Fruit fly (Drosophila melanogaster) whole organism, embryonic: ENCODE results near the gene gish.

Experiments used
- CG10147 ChIP-seq: fragments of 200-800 bp; sonication (Bioruptor generic); optimal IDR thresholded peaks from 2 replicates; lab custom pipeline; 2019; ENCODE audit warnings: missing biosample characterization, mild to moderate bottlenecking, missing genetic modification characterization, moderate library complexity
- CG10565 ChIP-seq: fragments of 200-800 bp; sonication (Bioruptor generic); optimal IDR thresholded peaks from 3 replicates; lab custom pipeline; 2016; ENCODE audit warnings: missing biosample characterization, mild to moderate bottlenecking, missing genetic modification characterization
- CG10654 ChIP-seq: fragments of 200-800 bp; sonication (Bioruptor generic); optimal IDR thresholded peaks from 2 replicates; lab custom pipeline; 2016; ENCODE audit warnings: missing biosample characterization, missing genetic modification characterization
- CG11504 ChIP-seq: fragments of 200-800 bp; sonication (Bioruptor generic); optimal IDR thresholded peaks from 3 replicates; lab custom pipeline; 2019; ENCODE audit warnings: missing biosample characterization, mild to moderate bottlenecking, missing genetic modification characterization, moderate library complexity
- CG11560 ChIP-seq: fragments of 200-800 bp; sonication (Bioruptor generic); IDR thresholded peaks from 3 replicates; pipeline ENCODE4 v1.3.6; 2022; ENCODE audit warnings: missing biosample characterization, missing genetic modification characterization
- CG12659 ChIP-seq: fragments of 200-800 bp; sonication (Bioruptor generic); optimal IDR thresholded peaks from 3 replicates; lab custom pipeline; 2017; ENCODE audit warnings: mild to moderate bottlenecking, missing biosample characterization, missing genetic modification reagents, missing genetic modification characterization
- CG13775 ChIP-seq: fragments of 200-800 bp; sonication (Bioruptor generic); optimal IDR thresholded peaks from 3 replicates; lab custom pipeline; 2017; ENCODE audit warnings: missing biosample characterization, mild to moderate bottlenecking, missing genetic modification characterization
- CG14014 ChIP-seq: fragments of 200-800 bp; sonication (Bioruptor generic); IDR thresholded peaks from 2 replicates; pipeline ENCODE4 v1.3.6; 2022; ENCODE audit warnings: missing biosample characterization, missing genetic modification characterization
- CG14050 ChIP-seq: fragments of 200-800 bp; sonication (Bioruptor generic); IDR thresholded peaks from 3 replicates; pipeline ENCODE4 v1.3.6; 2022; ENCODE audit warnings: missing biosample characterization, missing genetic modification characterization
- CG14667 ChIP-seq: fragments of 200-800 bp; sonication (Bioruptor generic); IDR thresholded peaks from 2 replicates; pipeline ENCODE4 v1.3.6; 2022; ENCODE audit warnings: missing biosample characterization, missing genetic modification characterization
- CG15011 ChIP-seq: fragments of 200-800 bp; sonication (Bioruptor generic); optimal IDR thresholded peaks from 3 replicates; lab custom pipeline; 2018; ENCODE audit warnings: missing biosample characterization, mild to moderate bottlenecking, missing genetic modification characterization
- CG17359 ChIP-seq: fragments of 200-800 bp; sonication (Bioruptor generic); optimal IDR thresholded peaks from 3 replicates; lab custom pipeline; 2018; ENCODE audit warnings: missing biosample characterization, mild to moderate bottlenecking, missing genetic modification characterization, moderate library complexity
- CG17568 ChIP-seq: fragments of 200-800 bp; sonication (Bioruptor generic); optimal IDR thresholded peaks from 2 replicates; lab custom pipeline; 2018; ENCODE audit warnings: missing biosample characterization, mild to moderate bottlenecking, missing genetic modification characterization, moderate library complexity
- CG17612 ChIP-seq: fragments of 200-800 bp; sonication (Bioruptor generic); IDR thresholded peaks from 2 replicates; pipeline ENCODE4 v1.3.6; 2022; ENCODE audit warnings: missing biosample characterization, missing genetic modification characterization
- CG18262 ChIP-seq: fragments of 200-800 bp; optimal IDR thresholded peaks from 3 replicates; lab custom pipeline; 2019; ENCODE audit warnings: missing biosample characterization, mild to moderate bottlenecking, missing genetic modification characterization, moderate library complexity
- CG18619 ChIP-seq: fragments of 200-800 bp; sonication (Bioruptor generic); optimal IDR thresholded peaks from 3 replicates; lab custom pipeline; 2017; ENCODE audit warnings: missing biosample characterization, mild to moderate bottlenecking, missing genetic modification characterization
- CG2129 ChIP-seq: fragments of 200-800 bp; sonication (Bioruptor generic); IDR thresholded peaks from 2 replicates; pipeline ENCODE4 v1.3.6; 2022; ENCODE audit warnings: missing biosample characterization, missing genetic modification characterization; ENCODE audit not compliant: partially characterized antibody
- CG31441 ChIP-seq: fragments of 200-800 bp; sonication (Bioruptor generic); IDR thresholded peaks from 2 replicates; pipeline ENCODE4 v1.3.6; 2022; ENCODE audit warnings: missing biosample characterization, missing genetic modification characterization
- CG32772 ChIP-seq: fragments of 200-800 bp; sonication (Bioruptor generic); IDR thresholded peaks from 2 replicates; pipeline ENCODE4 v1.3.6; 2022; ENCODE audit warnings: missing biosample characterization, missing genetic modification characterization
- CG34422 ChIP-seq: fragments of 200-800 bp; sonication (Bioruptor generic); IDR thresholded peaks from 3 replicates; pipeline ENCODE4 v1.3.6; 2022; ENCODE audit warnings: missing biosample characterization, missing genetic modification characterization
- CG6654 ChIP-seq: fragments of 200-800 bp; sonication (Bioruptor generic); optimal IDR thresholded peaks from 2 replicates; lab custom pipeline; 2017; ENCODE audit warnings: missing biosample characterization, mild to moderate bottlenecking, missing genetic modification characterization
- CG8281 ChIP-seq: fragments of 200-800 bp; sonication (Bioruptor generic); optimal IDR thresholded peaks from 2 replicates; lab custom pipeline; 2018; ENCODE audit warnings: missing biosample characterization, mild to moderate bottlenecking, missing genetic modification characterization, moderate library complexity
- CG8359 ChIP-seq: fragments of 200-800 bp; sonication (Bioruptor generic); optimal IDR thresholded peaks from 2 replicates; lab custom pipeline; 2017; ENCODE audit warnings: missing biosample characterization, mild to moderate bottlenecking, missing genetic modification characterization, borderline replicate concordance
- CG9876 ChIP-seq: fragments of 200-800 bp; sonication (Bioruptor generic); optimal IDR thresholded peaks from 2 replicates; lab custom pipeline; 2016; ENCODE audit warnings: missing biosample characterization, missing genetic modification characterization
- CG9932 ChIP-seq: fragments of 200-800 bp; sonication (Bioruptor generic); IDR thresholded peaks from 2 replicates; pipeline ENCODE4 v1.3.6; 2022; ENCODE audit warnings: missing biosample characterization, missing genetic modification characterization
- CTCF ChIP-seq: fragments of 200-800 bp; sonication (Bioruptor generic); optimal IDR thresholded peaks from 2 replicates; lab custom pipeline; 2017; ENCODE audit warnings: missing biosample characterization, mild to moderate bottlenecking, missing genetic modification characterization, moderate library complexity
- Dref ChIP-seq: fragments of 200-800 bp; sonication (Bioruptor generic); IDR thresholded peaks from 2 replicates; pipeline ENCODE4 v1.3.6; 2022; ENCODE audit warnings: missing biosample characterization, missing genetic modification characterization
- Hmx ChIP-seq: fragments of 200-800 bp; sonication (Bioruptor generic); optimal IDR thresholded peaks from 2 replicates; lab custom pipeline; 2016; ENCODE audit warnings: missing biosample characterization, missing genetic modification characterization
- NfI ChIP-seq: fragments of 200-800 bp; sonication (Bioruptor generic); optimal IDR thresholded peaks from 3 replicates; lab custom pipeline; 2018; ENCODE audit warnings: missing biosample characterization, mild to moderate bottlenecking, missing genetic modification characterization, moderate library complexity
- Trl ChIP-seq, 3 experiments: fragments of >200 bp in 2 of 3; fragments of 200-800 bp in 1 of 3; sonication (Bioruptor generic) in 1 of 3; optimal IDR thresholded peaks; 2 replicates in 1 of 3; 3 replicates in 2 of 3; lab custom pipeline; 2016 to 2017; ENCODE audit warnings: missing biosample characterization in 1 of 3, missing genetic modification characterization in 1 of 3
- bsh ChIP-seq, 2 experiments: fragments of 200-800 bp; sonication (Bioruptor generic); optimal IDR thresholded peaks; 2 replicates each; lab custom pipeline; 2017 to 2018; ENCODE audit warnings: mild to moderate bottlenecking in 2 of 2, missing biosample characterization in 2 of 2, missing genetic modification characterization in 2 of 2, moderate library complexity in 1 of 2
- ci ChIP-seq: fragments of 200-800 bp; sonication (Bioruptor generic); IDR thresholded peaks from 3 replicates; pipeline ENCODE4 v1.3.6; 2022; ENCODE audit warnings: missing biosample characterization, missing genetic modification characterization
- corto ChIP-seq: fragments of 200-800 bp; sonication (Bioruptor generic); optimal IDR thresholded peaks from 2 replicates; lab custom pipeline; 2016; ENCODE audit warnings: missing biosample characterization, mild to moderate bottlenecking, missing genetic modification characterization, moderate library complexity
- fd3F ChIP-seq: fragments of 200-800 bp; sonication (Bioruptor generic); optimal IDR thresholded peaks from 2 replicates; lab custom pipeline; 2018; ENCODE audit warnings: missing biosample characterization, mild to moderate bottlenecking, missing genetic modification characterization, moderate library complexity
- gsb ChIP-seq: fragments of 200-800 bp; sonication (Bioruptor generic); IDR thresholded peaks from 2 replicates; pipeline ENCODE4 v1.3.6; 2022; ENCODE audit warnings: missing biosample characterization, missing genetic modification characterization
- gsb-n ChIP-seq: fragments of 200-800 bp; sonication (Bioruptor generic); optimal IDR thresholded peaks from 3 replicates; lab custom pipeline; 2018; ENCODE audit warnings: missing biosample characterization, mild to moderate bottlenecking, missing genetic modification characterization
- hkb ChIP-seq, 2 experiments: fragments of 200-800 bp in 1 of 2; fragments of >200 bp in 1 of 2; sonication (Bioruptor generic) in 1 of 2; IDR thresholded peaks in 1 of 2; optimal IDR thresholded peaks in 1 of 2; 2 replicates each; pipeline versions ENCODE4 v1.3.6 to Lab custom; 2017 to 2022; ENCODE audit warnings: missing biosample characterization in 1 of 2, missing genetic modification characterization in 1 of 2
- insv ChIP-seq, 2 experiments: fragments of 200-800 bp; sonication (Bioruptor generic); optimal IDR thresholded peaks; 3 replicates each; lab custom pipeline; 2016 to 2018; ENCODE audit warnings: missing biosample characterization in 2 of 2, missing genetic modification characterization in 2 of 2
- nerfin-2 ChIP-seq: fragments of 200-800 bp; sonication (Bioruptor generic); IDR thresholded peaks from 2 replicates; pipeline ENCODE4 v1.3.6; 2022; ENCODE audit warnings: missing biosample characterization, missing genetic modification characterization; ENCODE audit not compliant: partially characterized antibody
- otp ChIP-seq: fragments of 200-800 bp; sonication (Bioruptor generic); IDR thresholded peaks from 3 replicates; pipeline ENCODE4, ENCODE4 v1.3.6; 2022; ENCODE audit warnings: missing biosample characterization, missing genetic modification characterization
- pros ChIP-seq: fragments of 200-800 bp; sonication (Bioruptor generic); optimal IDR thresholded peaks from 3 replicates; lab custom pipeline; 2019; ENCODE audit warnings: missing biosample characterization, mild to moderate bottlenecking, missing genetic modification characterization, moderate library complexity
- pzg ChIP-seq: fragments of 200-800 bp; sonication (Bioruptor generic); optimal IDR thresholded peaks from 3 replicates; lab custom pipeline; 2018; ENCODE audit warnings: missing biosample characterization, mild to moderate bottlenecking, missing genetic modification characterization, moderate library complexity
- sens-2 ChIP-seq: fragments of 200-800 bp; sonication (Bioruptor generic); IDR thresholded peaks from 2 replicates; pipeline ENCODE4 v1.3.6; 2022; ENCODE audit warnings: missing biosample characterization, missing genetic modification characterization
- stc ChIP-seq: fragments of 200-800 bp; sonication (Bioruptor generic); IDR thresholded peaks from 2 replicates; pipeline ENCODE4 v1.3.6; 2022; ENCODE audit warnings: missing biosample characterization, missing genetic modification characterization
- stwl ChIP-seq: fragments of 200-800 bp; sonication (Bioruptor generic); optimal IDR thresholded peaks from 3 replicates; lab custom pipeline; 2018; ENCODE audit warnings: missing biosample characterization, mild to moderate bottlenecking, missing genetic modification characterization, moderate library complexity
- tup ChIP-seq: fragments of 200-800 bp; sonication (Bioruptor generic); optimal IDR thresholded peaks from 2 replicates; lab custom pipeline; 2016; ENCODE audit warnings: missing biosample characterization, mild to moderate bottlenecking, missing genetic modification characterization, moderate library complexity
- tx ChIP-seq: fragments of 200-800 bp; sonication (Bioruptor generic); optimal IDR thresholded peaks from 2 replicates; lab custom pipeline; 2016; ENCODE audit warnings: missing biosample characterization, missing genetic modification characterization
- vfl ChIP-seq: fragments of 200-800 bp; sonication (Bioruptor generic); optimal IDR thresholded peaks from 2 replicates; lab custom pipeline; 2016; ENCODE audit warnings: missing biosample characterization, missing genetic modification characterization
- zen ChIP-seq: fragments of 200-800 bp; sonication (Bioruptor generic); optimal IDR thresholded peaks from 3 replicates; lab custom pipeline; 2018; ENCODE audit warnings: missing biosample characterization, mild to moderate bottlenecking, missing genetic modification characterization, moderate library complexity

Gene gish

dm6 chr3R:16341817-16342374 lies 69.6 kb downstream of the gish start, which contains the start of the genes SF2 and pad (continued):
- peak; percentile 93 for TF ChIP-seq CG2129
- peak; percentile 65 for TF ChIP-seq fd3F (GFP tag; lab: Kevin White, UChicago)
- TF ChIP-seq pros (GFP tag; lab: Kevin White, UChicago): peak; percentile 15
- peak; percentile 93 for TF ChIP-seq CG9932 (GFP tag; lab: Robert Waterston, UW)
- TF ChIP-seq insv (GFP tag; optimal IDR thresholded peaks at IDR 0.05; lab: Kevin White, UChicago): peak in 1 of 2 experiments; percentile 65
- TF ChIP-seq CG17359: peak; percentile 67
- TF ChIP-seq CG18619 (GFP tag; lab: Kevin White, UChicago): peak; percentile 65
- TF ChIP-seq CG13775 (GFP tag; lab: Kevin White, UChicago): peak; percentile 84
- peak; percentile 77 for TF ChIP-seq CG31441 (GFP tag; lab: Robert Waterston, UW)
- peak; percentile 64 for TF ChIP-seq Hmx (GFP tag; lab: Kevin White, UChicago)
- peak; percentile 52; the same call in 1 of the 3 replicates for TF ChIP-seq CG11560 (tag; lab: Robert Waterston, UW)
- TF ChIP-seq tup (GFP tag; lab: Kevin White, UChicago): peak; percentile 12
- TF ChIP-seq sens-2 (GFP tag; lab: Robert Waterston, UW): peak; percentile 46; the same call in 1 of the 2 replicates
- no peak for TF ChIP-seq corto
- no peak for TF ChIP-seq CG10565 (GFP tag; lab: Kevin White, UChicago)
- peak; percentile 84 for TF ChIP-seq zen (tag; lab: Kevin White, UChicago)
- TF ChIP-seq CG17568 (GFP tag; lab: Kevin White, UChicago): peak; percentile 55
- peak; percentile 95 for TF ChIP-seq CG12659 (GFP tag; lab: Kevin White, UChicago)
- TF ChIP-seq CG11504 (tag; lab: Kevin White, UChicago): peak; percentile 79
- TF ChIP-seq CG14050: peak; percentile 15; the same call in 1 of the 3 replicates
- peak; percentile 79 for TF ChIP-seq Dref (GFP tag; lab: Robert Waterston, UW)
- peak; percentile 53 for TF ChIP-seq CG32772 (GFP tag; lab: Robert Waterston, UW)
- TF ChIP-seq stc: no peak
- peak; percentile 56 for TF ChIP-seq CG15011 (GFP tag; lab: Kevin White, UChicago)
- TF ChIP-seq hkb (optimal IDR thresholded peaks at IDR 0.05; lab: Kevin White, UChicago): no peak
- TF ChIP-seq hkb (GFP tag; IDR thresholded peaks at IDR 0.05; lab: Robert Waterston, UW): peak; percentile 51
- TF ChIP-seq CG17612: no peak
- TF ChIP-seq CTCF (GFP tag; lab: Kevin White, UChicago): peak; percentile 9
- TF ChIP-seq gsb: no peak
- no peak; the same call in 2 of the 3 replicates for TF ChIP-seq otp
- TF ChIP-seq stwl: peak; percentile 62
- TF ChIP-seq CG8281 (tag; lab: Kevin White, UChicago): peak; percentile 12
- TF ChIP-seq bsh (GFP tag; optimal IDR thresholded peaks at IDR 0.05; lab: Kevin White, UChicago): peak in 1 of 2 experiments; percentile 64
- TF ChIP-seq ci (GFP tag; lab: Robert Waterston, UW): no peak; the same call in 2 of the 3 replicates
- TF ChIP-seq pzg (GFP tag; lab: Kevin White, UChicago): peak; percentile 82
- peak; percentile 78 for TF ChIP-seq CG18262
- peak; percentile 87 for TF ChIP-seq CG10147 (GFP tag; lab: Kevin White, UChicago)
- peak; percentile 76 for TF ChIP-seq NfI (GFP tag; lab: Kevin White, UChicago)
- peak; percentile 85 for TF ChIP-seq vfl
- TF ChIP-seq gsb-n (tag; lab: Kevin White, UChicago): peak; percentile 63
- peak; percentile 61 for TF ChIP-seq CG9876
- TF ChIP-seq nerfin-2: peak; percentile 89
- peak; percentile 53; the same call in 2 of the 3 replicates for TF ChIP-seq CG34422 (GFP tag; lab: Robert Waterston, UW)
- TF ChIP-seq CG14667 (GFP tag; lab: Robert Waterston, UW): no peak
- TF ChIP-seq CG10654 (GFP tag; lab: Kevin White, UChicago): peak; percentile 73
- TF ChIP-seq CG14014 (GFP tag; lab: Robert Waterston, UW): peak; percentile 68
- no peak for TF ChIP-seq CG8359 (GFP tag; lab: Kevin White, UChicago)
- TF ChIP-seq Trl (optimal IDR thresholded peaks at IDR 0.05; lab: Kevin White, UChicago): no peak
- TF ChIP-seq Trl (GFP tag; optimal IDR thresholded peaks at IDR 0.05; lab: Kevin White, UChicago): peak; percentile 71
- TF ChIP-seq tx (GFP tag; lab: Kevin White, UChicago): peak; percentile 71
- TF ChIP-seq CG6654: no peak
